Worm (Caenorhabditis elegans) whole organism, young adult: Measurements from ENCODE around the gene chil-14.

ENCODE experiments used
- B0336.3 ChIP-seq: fragments of 200-800 bp; sonication (Bioruptor generic); IDR thresholded peaks from 2 replicates; pipeline ENCODE4 v1.3.6; 2022; ENCODE audit warnings: missing genetic modification characterization, missing compliant biosample characterization
- C06A6.2 ChIP-seq: fragments of 200-800 bp; sonication (Bioruptor generic); conservative IDR thresholded peaks from 2 replicates; pipeline ENCODE4 v1.3.6; 2022; ENCODE audit warnings: missing genetic modification characterization, missing compliant biosample characterization
- F39B2.1 ChIP-seq: fragments of 200-800 bp; sonication (Bioruptor generic); IDR thresholded peaks from 2 replicates; pipeline ENCODE4 v1.3.6; 2022; ENCODE audit warnings: missing genetic modification reagents, missing genetic modification characterization, missing compliant biosample characterization
- F55B11.4 ChIP-seq: sonication (generic microtip); optimal IDR thresholded peaks from 2 replicates; lab custom pipeline; 2016; ENCODE audit warnings: missing compliant biosample characterization, missing genetic modification characterization, borderline replicate concordance; ENCODE audit not compliant: insufficient read depth
- F57A8.1 ChIP-seq: fragments of 200-800 bp; sonication (Bioruptor generic); optimal IDR thresholded peaks from 2 replicates; lab custom pipeline; 2018; ENCODE audit warnings: mild to moderate bottlenecking, missing genetic modification characterization, moderate library complexity, missing compliant biosample characterization
- F57C9.4 ChIP-seq: sonication (generic microtip); optimal IDR thresholded peaks from 2 replicates; lab custom pipeline; 2017; ENCODE audit warnings: mild to moderate bottlenecking, missing genetic modification characterization, missing compliant biosample characterization
- K11D2.4 ChIP-seq: fragments of 200-800 bp; sonication (Bioruptor generic); IDR thresholded peaks from 2 replicates; pipeline ENCODE4 v1.3.6; 2022; ENCODE audit warnings: missing genetic modification reagents, missing genetic modification characterization, missing compliant biosample characterization
- K12H6.12 ChIP-seq: fragments of 200-800 bp; sonication (Bioruptor generic); optimal IDR thresholded peaks from 2 replicates; lab custom pipeline; 2018; ENCODE audit warnings: mild to moderate bottlenecking, missing genetic modification characterization, missing compliant biosample characterization
- T26A5.8 ChIP-seq: sonication (generic microtip); optimal IDR thresholded peaks from 2 replicates; lab custom pipeline; 2016; ENCODE audit warnings: missing genetic modification characterization, missing compliant biosample characterization
- Y53F4B.3 ChIP-seq: fragments of 200-800 bp; sonication (Bioruptor generic); IDR thresholded peaks from 2 replicates; pipeline ENCODE4 v1.3.6; 2022; ENCODE audit warnings: missing genetic modification reagents, missing genetic modification characterization, missing compliant biosample characterization
- Y67H2A.10 ChIP-seq: fragments of 200-800 bp; sonication (Bioruptor generic); conservative IDR thresholded peaks from 2 replicates; pipeline ENCODE4 v1.3.6; 2022; ENCODE audit warnings: missing genetic modification reagents, missing genetic modification characterization, missing compliant biosample characterization
- atf-7 ChIP-seq: sonication (generic microtip); optimal IDR thresholded peaks from 2 replicates; lab custom pipeline; 2017; ENCODE audit warnings: mild to moderate bottlenecking, missing genetic modification characterization, missing compliant biosample characterization
- attf-3 ChIP-seq: fragments of 200-800 bp; sonication (Bioruptor generic); conservative IDR thresholded peaks from 2 replicates; pipeline ENCODE4 v1.3.6; 2022; ENCODE audit warnings: missing genetic modification reagents, missing genetic modification characterization, missing compliant biosample characterization
- cebp-2 ChIP-seq: fragments of 200-800 bp; sonication (Bioruptor generic); IDR thresholded peaks from 2 replicates; pipeline ENCODE4 v1.3.6; 2022; ENCODE audit warnings: missing genetic modification characterization, missing compliant biosample characterization
- dpl-1 ChIP-seq: fragments of 150-350 bp; optimal IDR thresholded peaks from 2 replicates; lab custom pipeline; 2014; ENCODE audit warnings: missing biosample characterization, missing genetic modification reagents, missing genetic modification characterization
- efl-1 ChIP-seq: fragments of 150-350 bp; optimal IDR thresholded peaks from 2 replicates; lab custom pipeline; 2014; ENCODE audit warnings: missing biosample characterization, missing genetic modification reagents, missing genetic modification characterization
- fkh-3 ChIP-seq: sonication (generic microtip); optimal IDR thresholded peaks from 2 replicates; lab custom pipeline; 2016; ENCODE audit warnings: mild to moderate bottlenecking, missing genetic modification characterization, missing compliant biosample characterization
- hsf-1 ChIP-seq: fragments of 200-800 bp; sonication (Bioruptor generic); IDR thresholded peaks from 2 replicates; pipeline ENCODE4 v1.3.6; 2022; ENCODE audit warnings: missing genetic modification reagents, missing genetic modification characterization, missing compliant biosample characterization
- lin-40 ChIP-seq: sonication (generic microtip); optimal IDR thresholded peaks from 2 replicates; lab custom pipeline; 2016; ENCODE audit warnings: missing genetic modification characterization, mild to moderate bottlenecking, missing compliant biosample characterization, missing genotype, missing genetic modification reagents
- lin-54 ChIP-seq: fragments of 200-800 bp; sonication (Bioruptor generic); optimal IDR thresholded peaks from 2 replicates; lab custom pipeline; 2018; ENCODE audit warnings: mild to moderate bottlenecking, missing genetic modification characterization, missing compliant biosample characterization
- lsy-27 ChIP-seq: sonication (generic microtip); optimal IDR thresholded peaks from 2 replicates; lab custom pipeline; 2017; ENCODE audit warnings: missing genetic modification characterization, mild to moderate bottlenecking, missing compliant biosample characterization, antibody characterized with exemption, missing genotype, borderline replicate concordance; ENCODE audit not compliant: insufficient read depth
- pbrm-1 ChIP-seq: fragments of 200-800 bp; sonication (Bioruptor generic); IDR thresholded peaks from 2 replicates; pipeline ENCODE4 v1.3.6; 2022; ENCODE audit warnings: missing genetic modification reagents, missing genetic modification characterization, missing compliant biosample characterization
- rcor-1 ChIP-seq: fragments of 200-800 bp; sonication (Bioruptor generic); IDR thresholded peaks from 2 replicates; pipeline ENCODE4 v1.3.6; 2022; ENCODE audit warnings: missing genetic modification reagents, missing genetic modification characterization, missing compliant biosample characterization
- rpc-1 ChIP-seq, 2 experiments: fragments of 150-350 bp in 1 of 2; sonication (generic microtip) in 1 of 2; optimal IDR thresholded peaks; 2 replicates each; lab custom pipeline; 2014 to 2018; ENCODE audit warnings: missing biosample characterization in 1 of 2, missing genetic modification characterization in 1 of 2, missing genetic modification reagents in 1 of 2, missing genotype in 1 of 2
- sdz-38 ChIP-seq: sonication (generic microtip); optimal IDR thresholded peaks from 2 replicates; lab custom pipeline; 2016; ENCODE audit warnings: missing genotype, missing genetic modification characterization, missing compliant biosample characterization
- snpc-3.4 ChIP-seq: sonication (generic microtip); optimal IDR thresholded peaks from 2 replicates; lab custom pipeline; 2017; ENCODE audit warnings: missing genetic modification characterization, mild to moderate bottlenecking, missing compliant biosample characterization, antibody characterized with exemption, moderate library complexity, missing genotype, missing genetic modification reagents
- sptf-2 ChIP-seq: fragments of 200-800 bp; sonication (Bioruptor generic); optimal IDR thresholded peaks from 2 replicates; lab custom pipeline; 2018; ENCODE audit warnings: mild to moderate bottlenecking, missing genetic modification characterization, missing compliant biosample characterization
- tbx-9 ChIP-seq: sonication (generic microtip); optimal IDR thresholded peaks from 2 replicates; lab custom pipeline; 2016; ENCODE audit warnings: borderline replicate concordance, missing genetic modification characterization, inconsistent platforms, missing compliant biosample characterization
- unc-130 ChIP-seq: sonication (generic microtip); optimal IDR thresholded peaks from 2 replicates; lab custom pipeline; 2016; ENCODE audit warnings: missing genetic modification reagents, missing genetic modification characterization, missing compliant biosample characterization
- xnd-1 ChIP-seq: sonication (generic microtip); optimal IDR thresholded peaks from 2 replicates; lab custom pipeline; 2016; ENCODE audit warnings: missing genotype, missing genetic modification reagents, missing genetic modification characterization, missing compliant biosample characterization
- zim-3 ChIP-seq: sonication (generic microtip); optimal IDR thresholded peaks from 2 replicates; lab custom pipeline; 2017; ENCODE audit warnings: mild to moderate bottlenecking, missing genetic modification characterization, moderate library complexity, missing compliant biosample characterization
- ztf-26 ChIP-seq: sonication (generic microtip); optimal IDR thresholded peaks from 2 replicates; lab custom pipeline; 2017; ENCODE audit warnings: missing genetic modification characterization, missing compliant biosample characterization
- ztf-28 ChIP-seq: fragments of 200-800 bp; sonication (Bioruptor generic); IDR thresholded peaks from 2 replicates; pipeline ENCODE4 v1.3.6; 2022; ENCODE audit warnings: missing genetic modification reagents, missing genetic modification characterization, missing compliant biosample characterization
- ztf-6 ChIP-seq: fragments of 200-800 bp; sonication (Bioruptor generic); IDR thresholded peaks from 2 replicates; pipeline ENCODE4 v1.3.6; 2022; ENCODE audit warnings: missing genetic modification reagents, missing genetic modification characterization, missing compliant biosample characterization

Gene chil-14

ce11 chrV:1495334-1495733 is 40.5 kb downstream of the chil-14 start, which contains the start of gene C38C3.3:
Gene C38C3.3 (plus strand): TSS chrV:1495634.
- no peak for TF ChIP-seq K12H6.12
- TF ChIP-seq B0336.3 (GFP tag; lab: Robert Waterston, UW), result no peak
- TF ChIP-seq lin-40, result no peak
- no peak for TF ChIP-seq F39B2.1
- no peak for TF ChIP-seq dpl-1 (GFP tag; lab: Kevin White, UChicago)
- no peak for TF ChIP-seq cebp-2 (GFP tag; lab: Robert Waterston, UW)

ce11 chrV:1495752-1496151 is 40.9 kb downstream of the chil-14 start:
- TF ChIP-seq Y67H2A.10 (no peak), K11D2.4 (no peak), ztf-26 (tag; lab: Kevin White, UChicago) (no peak), F57A8.1 (no peak), F39B2.1 (no peak), Y53F4B.3 (no peak), efl-1 (GFP tag; lab: Kevin White, UChicago) (no peak), lsy-27 (no peak), rcor-1 (GFP tag; lab: Robert Waterston, UW) (no peak), ztf-6 (GFP tag; lab: Robert Waterston, UW) (no peak), snpc-3.4 (no peak), lin-54 (GFP tag; lab: Kevin White, UChicago) (no peak)

ce11 chrV:1499140-1499539 is 44.3 kb downstream of the chil-14 start, which contains the start of gene sru-27:
Gene sru-27 (plus strand): TSS chrV:1499440.
- TF ChIP-seq unc-130 (GFP tag; lab: Kevin White, UChicago) (no peak), attf-3 (no peak), fkh-3 (tag; lab: Kevin White, UChicago) (no peak), rcor-1 (GFP tag; lab: Robert Waterston, UW) (no peak), zim-3 (tag; lab: Kevin White, UChicago) (no peak), pbrm-1 (GFP tag; lab: Robert Waterston, UW) (no peak), F57C9.4 (tag; lab: Kevin White, UChicago) (no peak), hsf-1 (no peak), K11D2.4 (no peak), rpc-1 (optimal IDR thresholded peaks at IDR 0.05; lab: Kevin White, UChicago) (no peak), rpc-1 (tag; optimal IDR thresholded peaks at IDR 0.05; lab: Kevin White, UChicago) (no peak), cebp-2 (GFP tag; lab: Robert Waterston, UW) (no peak), C06A6.2 (GFP tag; lab: Robert Waterston, UW) (no peak), tbx-9 (tag; lab: Kevin White, UChicago) (no peak), xnd-1 (tag; lab: Kevin White, UChicago) (no peak), sdz-38 (no peak), sptf-2 (GFP tag; lab: Kevin White, UChicago) (no peak), atf-7 (tag; lab: Kevin White, UChicago) (no peak)
- TF ChIP-seq, all 124 proteins: peak for 0

ce11 chrV:1505995-1506394 is 51.1 kb downstream of the chil-14 start, which contains the start of gene sru-28:
Gene sru-28 (plus strand): TSS chrV:1506295.
- TF ChIP-seq ztf-28, result no peak
- TF ChIP-seq T26A5.8 (tag; lab: Kevin White, UChicago), result no peak
- TF ChIP-seq F55B11.4 (tag; lab: Kevin White, UChicago), result no peak
